Fruit fly (Drosophila melanogaster) whole organism, prepupa: ENCODE data around the gene CG4325.

Source experiments
- Blimp-1 ChIP-seq: fragments of 200-800 bp; sonication (Bioruptor generic); optimal IDR thresholded peaks from 3 replicates; lab custom pipeline; 2017; ENCODE audit warnings: missing biosample characterization, missing genetic modification characterization, mild to moderate bottlenecking, moderate library complexity, missing genetic modification reagents
- CG10631 ChIP-seq: fragments of 200-800 bp; sonication (Bioruptor generic); optimal IDR thresholded peaks from 2 replicates; lab custom pipeline; 2016; ENCODE audit warnings: missing biosample characterization, missing genetic modification characterization
- CG11294 ChIP-seq: fragments of 200-800 bp; sonication (Bioruptor generic); IDR thresholded peaks from 2 replicates; pipeline ENCODE4 v1.3.6; 2022; ENCODE audit warnings: missing biosample characterization, missing genetic modification characterization
- CG11762 ChIP-seq: fragments of 200-800 bp; sonication (Bioruptor generic); optimal IDR thresholded peaks from 3 replicates; lab custom pipeline; 2016; ENCODE audit warnings: missing biosample characterization, missing genetic modification characterization; ENCODE audit not compliant: insufficient read depth
- CG15336 ChIP-seq: fragments of 200-800 bp; sonication (Bioruptor generic); IDR thresholded peaks from 2 replicates; pipeline ENCODE4 v1.3.6; 2022; ENCODE audit warnings: missing biosample characterization, missing genetic modification characterization
- CG1621 ChIP-seq: fragments of 200-800 bp; sonication (Bioruptor generic); optimal IDR thresholded peaks from 3 replicates; lab custom pipeline; 2018; ENCODE audit warnings: missing biosample characterization, mild to moderate bottlenecking, missing genetic modification characterization
- CG16779 ChIP-seq: fragments of 200-800 bp; sonication (Bioruptor generic); optimal IDR thresholded peaks from 3 replicates; lab custom pipeline; 2017; ENCODE audit warnings: missing biosample characterization, mild to moderate bottlenecking, missing genetic modification characterization
- CG3032 ChIP-seq: fragments of 200-800 bp; optimal IDR thresholded peaks from 2 replicates; lab custom pipeline; 2019; ENCODE audit warnings: missing biosample characterization, mild to moderate bottlenecking, missing genetic modification characterization, moderate library complexity
- CG32006 ChIP-seq: fragments of 200-800 bp; sonication (Bioruptor generic); optimal IDR thresholded peaks from 3 replicates; lab custom pipeline; 2017; ENCODE audit warnings: missing biosample characterization, mild to moderate bottlenecking, missing genetic modification characterization
- CG34406 ChIP-seq: fragments of 200-800 bp; sonication (Bioruptor generic); optimal IDR thresholded peaks from 3 replicates; lab custom pipeline; 2016; ENCODE audit warnings: missing biosample characterization, missing genetic modification characterization
- CG4318 ChIP-seq: fragments of 200-800 bp; sonication (Bioruptor generic); optimal IDR thresholded peaks from 3 replicates; lab custom pipeline; 2017; ENCODE audit warnings: missing biosample characterization, mild to moderate bottlenecking, missing genetic modification characterization
- CG6163 ChIP-seq: fragments of 200-800 bp; sonication (Bioruptor generic); IDR thresholded peaks from 3 replicates; pipeline ENCODE4 v1.3.6; 2022; ENCODE audit warnings: missing biosample characterization, missing genetic modification characterization
- CG6854 ChIP-seq: fragments of 200-800 bp; sonication (Bioruptor generic); optimal IDR thresholded peaks from 2 replicates; lab custom pipeline; 2017; ENCODE audit warnings: missing biosample characterization, mild to moderate bottlenecking, missing genetic modification characterization
- CG8119 ChIP-seq: fragments of 200-800 bp; sonication (Bioruptor generic); IDR thresholded peaks from 3 replicates; pipeline ENCODE4 v1.3.6; 2022; ENCODE audit warnings: missing biosample characterization, missing genetic modification characterization
- CG8319 ChIP-seq: fragments of 200-800 bp; sonication (Bioruptor generic); optimal IDR thresholded peaks from 3 replicates; lab custom pipeline; 2016; ENCODE audit warnings: missing biosample characterization, missing genetic modification characterization
- CG8632 ChIP-seq: fragments of 200-800 bp; sonication (Bioruptor generic); optimal IDR thresholded peaks from 3 replicates; lab custom pipeline; 2016; ENCODE audit warnings: missing biosample characterization, missing genetic modification characterization
- CG9139 ChIP-seq: fragments of 200-800 bp; sonication (Bioruptor generic); optimal IDR thresholded peaks from 3 replicates; lab custom pipeline; 2017; ENCODE audit warnings: missing biosample characterization, mild to moderate bottlenecking, missing genetic modification characterization
- Eip75B ChIP-seq: fragments of 200-800 bp; sonication (Bioruptor generic); optimal IDR thresholded peaks from 3 replicates; lab custom pipeline; 2016; ENCODE audit warnings: missing biosample characterization, missing genetic modification characterization
- Eip78C ChIP-seq: fragments of 200-800 bp; sonication (Bioruptor generic); peaks from one replicate; lab custom pipeline; 2016; ENCODE audit warnings: missing biosample characterization, missing genetic modification characterization
- Ets21C ChIP-seq: fragments of 200-800 bp; sonication (Bioruptor generic); optimal IDR thresholded peaks from 3 replicates; lab custom pipeline; 2016; ENCODE audit warnings: missing biosample characterization, missing genetic modification characterization
- Ets96B ChIP-seq: fragments of 200-800 bp; optimal IDR thresholded peaks from 2 replicates; lab custom pipeline; 2019; ENCODE audit warnings: missing biosample characterization, mild to moderate bottlenecking, missing genetic modification characterization, moderate library complexity
- Gug ChIP-seq: fragments of 200-800 bp; sonication (Bioruptor generic); IDR thresholded peaks from 2 replicates; pipeline ENCODE4 v1.3.6; 2022; ENCODE audit warnings: missing biosample characterization, missing genetic modification characterization
- Hr38 ChIP-seq: sonication (Bioruptor generic); optimal IDR thresholded peaks from 2 replicates; lab custom pipeline; 2016; ENCODE audit warnings: missing biosample characterization, missing genetic modification characterization
- Hr39 ChIP-seq: fragments of 200-800 bp; sonication (Bioruptor generic); optimal IDR thresholded peaks from 2 replicates; lab custom pipeline; 2016; ENCODE audit warnings: missing biosample characterization, missing genetic modification characterization
- OdsH ChIP-seq: fragments of 200-800 bp; sonication (Bioruptor generic); optimal IDR thresholded peaks from 3 replicates; lab custom pipeline; 2016; ENCODE audit warnings: missing biosample characterization, missing genetic modification characterization
- Smox ChIP-seq: fragments of 200-800 bp; sonication (Bioruptor generic); optimal IDR thresholded peaks from 3 replicates; lab custom pipeline; 2016; ENCODE audit warnings: missing biosample characterization, missing genetic modification characterization
- Sox102F ChIP-seq: fragments of 200-800 bp; sonication (Bioruptor generic); optimal IDR thresholded peaks from 2 replicates; lab custom pipeline; 2016; ENCODE audit warnings: missing biosample characterization, mild to moderate bottlenecking, missing genetic modification characterization
- Sox14 ChIP-seq: fragments of 200-800 bp; sonication (Bioruptor generic); optimal IDR thresholded peaks from 3 replicates; lab custom pipeline; 2016; ENCODE audit warnings: missing biosample characterization, missing genetic modification characterization
- achi ChIP-seq: fragments of 200-800 bp; sonication (Bioruptor generic); optimal IDR thresholded peaks from 3 replicates; lab custom pipeline; 2016; ENCODE audit warnings: missing biosample characterization, missing genetic modification characterization
- acj6 ChIP-seq: fragments of 200-800 bp; sonication (Bioruptor generic); optimal IDR thresholded peaks from 3 replicates; lab custom pipeline; 2016; ENCODE audit warnings: missing biosample characterization, missing genetic modification characterization
- cyc ChIP-seq: fragments of 200-800 bp; sonication (Bioruptor generic); optimal IDR thresholded peaks from 3 replicates; lab custom pipeline; 2016; ENCODE audit warnings: missing biosample characterization, missing genetic modification characterization
- dac ChIP-seq: fragments of 200-800 bp; sonication (Bioruptor generic); optimal IDR thresholded peaks from 2 replicates; lab custom pipeline; 2017; ENCODE audit warnings: missing biosample characterization, mild to moderate bottlenecking, missing genetic modification characterization
- dsx ChIP-seq: fragments of 200-800 bp; optimal IDR thresholded peaks from 3 replicates; lab custom pipeline; 2019; ENCODE audit warnings: missing biosample characterization, mild to moderate bottlenecking, missing genetic modification characterization, moderate library complexity; ENCODE audit not compliant: poor library complexity, severe bottlenecking
- eg ChIP-seq: fragments of 200-800 bp; sonication (Bioruptor generic); IDR thresholded peaks from 3 replicates; pipeline ENCODE4 v1.3.6; 2022; ENCODE audit warnings: missing biosample characterization, missing genetic modification characterization
- esn ChIP-seq: fragments of 200-800 bp; sonication (Bioruptor generic); optimal IDR thresholded peaks from 2 replicates; lab custom pipeline; 2016; ENCODE audit warnings: missing biosample characterization, mild to moderate bottlenecking, missing genetic modification characterization, moderate library complexity
- fd59A ChIP-seq: fragments of 200-800 bp; sonication (Bioruptor generic); optimal IDR thresholded peaks from 2 replicates; lab custom pipeline; 2017; ENCODE audit warnings: missing biosample characterization, mild to moderate bottlenecking, missing genetic modification characterization, missing genetic modification reagents
- fd85E ChIP-seq: fragments of 200-800 bp; sonication (Bioruptor generic); optimal IDR thresholded peaks from 3 replicates; lab custom pipeline; 2016; ENCODE audit warnings: missing biosample characterization, missing genetic modification characterization
- fkh ChIP-seq: fragments of 200-800 bp; sonication (Bioruptor generic); optimal IDR thresholded peaks from 3 replicates; lab custom pipeline; 2017; ENCODE audit warnings: missing biosample characterization, mild to moderate bottlenecking, missing genetic modification characterization, moderate library complexity
- lz ChIP-seq: fragments of 200-800 bp; sonication (Bioruptor generic); optimal IDR thresholded peaks from 3 replicates; lab custom pipeline; 2016; ENCODE audit warnings: missing biosample characterization, missing genetic modification characterization
- net ChIP-seq: fragments of 200-800 bp; sonication (Bioruptor generic); optimal IDR thresholded peaks from 3 replicates; lab custom pipeline; 2016; ENCODE audit warnings: missing biosample characterization, missing genetic modification characterization
- pdm3 ChIP-seq: fragments of 200-800 bp; sonication (Bioruptor generic); optimal IDR thresholded peaks from 3 replicates; lab custom pipeline; 2016; ENCODE audit warnings: missing biosample characterization, missing genetic modification characterization
- salr ChIP-seq, 2 experiments: fragments of 200-800 bp; sonication (Bioruptor generic); optimal IDR thresholded peaks; 3 replicates each; lab custom pipeline; 2016 to 2018; ENCODE audit warnings: missing biosample characterization in 2 of 2, missing genetic modification characterization in 2 of 2, mild to moderate bottlenecking in 1 of 2
- spab ChIP-seq: fragments of 200-800 bp; sonication (Bioruptor generic); optimal IDR thresholded peaks from 2 replicates; lab custom pipeline; 2017; ENCODE audit warnings: missing biosample characterization, mild to moderate bottlenecking, missing genetic modification characterization, missing genetic modification reagents
- ss ChIP-seq, 2 experiments: fragments of 200-800 bp; sonication (Bioruptor generic); optimal IDR thresholded peaks; 2 replicates in 1 of 2; 3 replicates in 1 of 2; lab custom pipeline; 2017 to 2018; ENCODE audit warnings: mild to moderate bottlenecking in 2 of 2, missing biosample characterization in 2 of 2, missing genetic modification characterization in 2 of 2, moderate library complexity in 1 of 2
- svp ChIP-seq: fragments of 200-800 bp; sonication (Bioruptor generic); peaks from one replicate; lab custom pipeline; 2016; ENCODE audit warnings: missing biosample characterization, missing genetic modification characterization
- topi ChIP-seq: fragments of 200-800 bp; sonication (Bioruptor generic); optimal IDR thresholded peaks from 3 replicates; lab custom pipeline; 2016; ENCODE audit warnings: missing biosample characterization, missing genetic modification characterization
- vri ChIP-seq: fragments of 200-800 bp; sonication (Bioruptor generic); optimal IDR thresholded peaks from 3 replicates; lab custom pipeline; 2016; ENCODE audit warnings: missing biosample characterization, mild to moderate bottlenecking, missing genetic modification characterization

CG4325 gene

DNA sequence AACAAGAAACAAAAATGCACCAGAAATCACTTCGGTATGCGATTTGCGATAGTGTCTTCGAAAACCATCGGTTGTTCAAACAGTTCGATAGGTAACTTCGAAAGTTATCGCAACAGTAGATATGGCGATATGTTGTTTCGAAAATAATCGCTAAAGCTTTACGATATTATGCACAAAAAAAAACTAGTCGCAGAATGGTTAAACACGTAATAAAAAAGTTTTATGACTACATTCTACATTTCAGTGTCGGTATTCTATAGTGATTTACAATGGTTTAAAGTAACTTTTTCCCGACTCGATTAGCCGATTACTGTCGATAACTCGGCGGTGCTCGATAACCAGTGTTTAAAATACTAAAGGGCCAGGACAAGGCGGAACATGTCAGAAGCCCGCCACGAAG, 21.5 kb upstream of the CG4325 start, which contains the start of gene CG4281:
CG4281 (minus strand) TSS at position 70 of the 400 bp plus-strand sequence.
- TF ChIP-seq Eip78C (peak; percentile 69), CG4318 (GFP tag; lab: Kevin White, UChicago) (no peak), esn (GFP tag; lab: Kevin White, UChicago) (peak; percentile 33)

DNA sequence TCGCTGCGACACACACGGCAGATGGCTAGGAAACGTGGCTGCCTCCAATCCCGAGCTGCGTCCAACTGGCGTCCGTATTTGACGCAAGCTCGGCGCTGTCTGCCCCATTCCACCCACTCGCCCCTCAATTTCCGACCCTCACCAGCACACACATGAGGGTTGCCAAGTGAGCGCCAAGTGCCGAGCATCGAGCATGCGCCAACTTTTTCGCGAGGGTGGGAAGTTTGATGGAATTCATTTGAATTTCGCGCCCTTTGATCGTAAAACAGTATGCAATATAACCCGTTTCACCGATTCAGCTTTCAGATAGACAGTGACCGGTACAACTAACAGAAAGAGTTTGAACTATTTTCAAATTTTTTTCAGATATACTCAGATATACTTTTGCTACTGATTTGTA, 18.2 kb upstream of the CG4325 start, which contains the start of gene Sik2:
Sik2 (minus strand) TSS at position 67 of the 400 bp plus-strand sequence.
- TF ChIP-seq spab (GFP tag; lab: Kevin White, UChicago) (no peak), eg (GFP tag; lab: Robert Waterston, UW) (0 out of 3 replicates have a peak, but pooled peaks have one; percentile 9)

DNA sequence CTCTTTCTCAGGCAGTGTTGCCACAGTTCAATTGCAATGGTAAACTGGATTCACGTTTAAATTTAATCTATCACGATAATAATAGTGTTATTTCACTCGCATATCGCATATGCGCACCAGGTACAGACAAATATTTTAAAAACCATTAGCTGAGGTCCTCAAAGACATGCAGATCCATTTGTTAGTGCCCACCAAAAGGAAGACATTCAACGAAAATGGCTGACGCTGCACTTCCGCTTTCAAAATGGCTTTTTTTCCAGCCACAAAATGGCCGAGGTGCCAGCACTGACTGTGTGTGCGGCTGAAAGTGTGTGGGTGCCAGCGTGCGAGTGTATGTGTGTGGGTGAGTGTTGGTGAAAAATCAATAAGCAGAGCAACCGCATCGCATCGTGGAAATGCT, 17.5 kb upstream of the CG4325 start:
- TF ChIP-seq pdm3 (GFP tag; lab: Kevin White, UChicago) (no peak), Sox14 (peak; percentile 4), CG8632 (no peak), dsx (GFP tag; lab: Kevin White, UChicago) (no peak), Gug (no peak), CG6854 (peak; percentile 40), esn (GFP tag; lab: Kevin White, UChicago) (peak; percentile 45), salr (GFP tag; optimal IDR thresholded peaks at IDR 0.05; lab: Kevin White, UChicago) (no peak), CG16779 (tag; lab: Kevin White, UChicago) (peak; percentile 37), Eip75B (GFP tag; lab: Kevin White, UChicago) (no peak), ss (GFP tag; optimal IDR thresholded peaks at IDR 0.05; lab: Kevin White, UChicago) (peak in 1 of 2 experiments; percentile 62), CG1621 (tag; lab: Kevin White, UChicago) (no peak), CG4318 (GFP tag; lab: Kevin White, UChicago) (no peak), spab (GFP tag; lab: Kevin White, UChicago) (no peak), Hr39 (GFP tag; lab: Kevin White, UChicago) (no peak), Ets96B (peak; percentile 3), achi (GFP tag; lab: Kevin White, UChicago) (no peak), eg (GFP tag; lab: Robert Waterston, UW) (no peak), CG34406 (GFP tag; lab: Kevin White, UChicago) (no peak), dac (GFP tag; lab: Kevin White, UChicago) (peak; percentile 11), CG6163 (GFP tag; lab: Robert Waterston, UW) (peak; percentile 29; the same call in 1 of the 3 replicates), Smox (no peak), CG32006 (GFP tag; lab: Kevin White, UChicago) (peak; percentile 67), OdsH (no peak), CG11294 (GFP tag; lab: Robert Waterston, UW) (no peak), Hr38 (GFP tag; lab: Kevin White, UChicago) (no peak), CG10631 (GFP tag; lab: Kevin White, UChicago) (no peak), fkh (GFP tag; lab: Kevin White, UChicago) (no peak), CG11762 (GFP tag; lab: Kevin White, UChicago) (no peak), CG8319 (GFP tag; lab: Kevin White, UChicago) (no peak), Eip78C (peak; percentile 72), lz (GFP tag; lab: Kevin White, UChicago) (peak; percentile 1), Blimp-1 (GFP tag; lab: Kevin White, UChicago) (no peak), cyc (GFP tag; lab: Kevin White, UChicago) (peak; percentile 3), CG3032 (tag; lab: Kevin White, UChicago) (peak; percentile 12), vri (GFP tag; lab: Kevin White, UChicago) (no peak), Ets21C (no peak), svp (no peak), fd85E (GFP tag; lab: Kevin White, UChicago) (no peak), acj6 (GFP tag; lab: Kevin White, UChicago) (no peak), fd59A (GFP tag; lab: Kevin White, UChicago) (peak; percentile 15), CG9139 (GFP tag; lab: Kevin White, UChicago) (no peak), CG8119 (0 out of 3 replicates have a peak, but pooled peaks have one; percentile 29), CG15336 (GFP tag; lab: Robert Waterston, UW) (no peak), net (GFP tag; lab: Kevin White, UChicago) (peak; percentile 8), Sox102F (GFP tag; lab: Kevin White, UChicago) (no peak), topi (GFP tag; lab: Kevin White, UChicago) (no peak)
